Fruit fly (Drosophila melanogaster): ENCODE data around the gene Exo84.

The Exo84 gene

dm6 chr3R:26072477-26072876, 20.4 kb upstream of the Exo84 start:
- TF ChIP-seq foxo (GFP tag; optimal IDR thresholded peaks at IDR 0.05) (peak in 1 of 2 experiments; percentile 87), ey (GFP tag; optimal IDR thresholded peaks at IDR 0.05) (peak; percentile 73), pan (optimal IDR thresholded peaks at IDR 0.05) (no peak), psq (GFP tag; optimal IDR thresholded peaks at IDR 0.05) (peak; percentile 56), Hr78 (GFP tag; optimal IDR thresholded peaks at IDR 0.05) (no peak), Rel (GFP tag; optimal IDR thresholded peaks at IDR 0.05) (no peak), Rel (tag; optimal IDR thresholded peaks at IDR 0.05) (no peak), CG32264 (GFP tag; optimal IDR thresholded peaks at IDR 0.05) (no peak), CrebA (GFP tag; optimal IDR thresholded peaks at IDR 0.05; ENCODE audit: borderline replicate concordance) (no peak), usp (GFP tag; optimal IDR thresholded peaks at IDR 0.05) (no peak), GATAd (GFP tag; optimal IDR thresholded peaks at IDR 0.05) (no peak), Dif (GFP tag; optimal IDR thresholded peaks at IDR 0.05; ENCODE audit: partially characterized antibody) (no peak), Myc (optimal IDR thresholded peaks at IDR 0.05) (no peak), Vsx2 (GFP tag; optimal IDR thresholded peaks at IDR 0.05; ENCODE audit: partially characterized antibody) (no peak), Sp1 (GFP tag; optimal IDR thresholded peaks at IDR 0.05) (peak; percentile 60), Jra (GFP tag; optimal IDR thresholded peaks at IDR 0.05) (peak; percentile 3), sv (GFP tag; optimal IDR thresholded peaks at IDR 0.05) (no peak), sage (GFP tag; optimal IDR thresholded peaks at IDR 0.05) (peak; percentile 58), N (GFP tag; optimal IDR thresholded peaks at IDR 0.05) (no peak), dl (GFP tag; optimal IDR thresholded peaks at IDR 0.05; ENCODE audit: insufficient read depth in 1 of 2, partially characterized antibody in 2 of 2) (no peak), woc (GFP tag; optimal IDR thresholded peaks at IDR 0.05) (peak; percentile 71), HLH106 (tag; optimal IDR thresholded peaks at IDR 0.05) (peak; percentile 68), br (GFP tag; optimal IDR thresholded peaks at IDR 0.05) (peak; percentile 77), CG9705 (GFP tag; optimal IDR thresholded peaks at IDR 0.05) (no peak), Hnf4 (GFP tag; optimal IDR thresholded peaks at IDR 0.05) (peak; percentile 58), lola (GFP tag; optimal IDR thresholded peaks at IDR 0.05) (no peak), Dfd (GFP tag; optimal IDR thresholded peaks at IDR 0.05) (no peak), Abd-B (GFP tag; optimal IDR thresholded peaks at IDR 0.05) (no peak), dsf (GFP tag; optimal IDR thresholded peaks at IDR 0.05; ENCODE audit: borderline replicate concordance) (no peak), fru (GFP tag; optimal IDR thresholded peaks at IDR 0.05) (peak; percentile 79), jim (GFP tag; optimal IDR thresholded peaks at IDR 0.05) (no peak), dmrt93B (GFP tag; optimal IDR thresholded peaks at IDR 0.05) (peak; percentile 36), h (GFP tag; optimal IDR thresholded peaks at IDR 0.05) (peak; percentile 81), OdsH (GFP tag; optimal IDR thresholded peaks at IDR 0.05) (peak; percentile 72), Mio (GFP tag; optimal IDR thresholded peaks at IDR 0.05) (no peak), brk (GFP tag; optimal IDR thresholded peaks at IDR 0.05) (no peak), Hr83 (GFP tag; optimal IDR thresholded peaks at IDR 0.05; ENCODE audit: poor library complexity, severe bottlenecking) (no peak), rgr (GFP tag; optimal IDR thresholded peaks at IDR 0.05) (peak; percentile 73), tai (GFP tag; optimal IDR thresholded peaks at IDR 0.05) (no peak)

DNA sequence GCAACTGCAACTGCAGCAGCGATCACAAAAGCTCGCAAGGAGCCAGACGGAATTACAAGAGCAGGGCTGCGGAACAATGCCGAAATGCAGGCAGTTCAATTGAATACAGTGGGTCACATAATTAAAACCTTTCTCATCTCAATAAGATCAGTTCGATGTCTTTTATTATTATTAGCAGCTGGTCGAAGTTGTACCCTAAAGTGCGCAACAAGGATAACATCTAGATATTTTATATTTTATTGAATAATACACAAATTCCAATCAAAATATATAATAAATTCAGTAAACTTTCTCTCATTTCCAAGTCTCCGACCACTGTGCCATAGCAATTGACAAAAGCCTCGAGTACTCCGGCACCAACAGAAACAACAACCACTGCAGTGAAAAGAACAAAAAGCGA, 16.1 kb upstream of the Exo84 start:
- TF ChIP-seq pan (optimal IDR thresholded peaks at IDR 0.05) (no peak), h (GFP tag; optimal IDR thresholded peaks at IDR 0.05) (peak; percentile 35), dl (GFP tag; optimal IDR thresholded peaks at IDR 0.05; ENCODE audit: insufficient read depth in 1 of 2, partially characterized antibody in 2 of 2) (no peak), sv (GFP tag; optimal IDR thresholded peaks at IDR 0.05) (no peak), Sp1 (GFP tag; optimal IDR thresholded peaks at IDR 0.05) (peak; percentile 23), Mio (GFP tag; optimal IDR thresholded peaks at IDR 0.05) (no peak), foxo (GFP tag; optimal IDR thresholded peaks at IDR 0.05) (peak in 1 of 2 experiments; percentile 25), CrebA (GFP tag; optimal IDR thresholded peaks at IDR 0.05; ENCODE audit: borderline replicate concordance) (no peak), tai (GFP tag; optimal IDR thresholded peaks at IDR 0.05) (no peak), psq (GFP tag; optimal IDR thresholded peaks at IDR 0.05) (peak; percentile 29), dmrt93B (GFP tag; optimal IDR thresholded peaks at IDR 0.05) (no peak), GATAd (GFP tag; optimal IDR thresholded peaks at IDR 0.05) (no peak), HLH106 (tag; optimal IDR thresholded peaks at IDR 0.05) (peak; percentile 30), br (GFP tag; optimal IDR thresholded peaks at IDR 0.05) (no peak), rgr (GFP tag; optimal IDR thresholded peaks at IDR 0.05) (peak; percentile 33), Abd-B (GFP tag; optimal IDR thresholded peaks at IDR 0.05) (no peak), fru (GFP tag; optimal IDR thresholded peaks at IDR 0.05) (peak; percentile 9), woc (GFP tag; optimal IDR thresholded peaks at IDR 0.05) (peak; percentile 16), OdsH (GFP tag; optimal IDR thresholded peaks at IDR 0.05) (no peak), Hr78 (GFP tag; optimal IDR thresholded peaks at IDR 0.05) (no peak), sage (GFP tag; optimal IDR thresholded peaks at IDR 0.05) (no peak), dsf (GFP tag; optimal IDR thresholded peaks at IDR 0.05; ENCODE audit: borderline replicate concordance) (no peak)

Measured in whole organism, wandering third instar larva.